Fruit fly (Drosophila melanogaster) whole organism, embryonic: ENCODE results near the gene Chchd3.

Experiments
- Bteb2 ChIP-seq: fragments of 200-800 bp; sonication (Bioruptor generic); optimal IDR thresholded peaks from 2 replicates; lab custom pipeline; 2016; ENCODE audit warnings: missing biosample characterization, missing genetic modification characterization
- C15 ChIP-seq: fragments of 200-800 bp; sonication (Bioruptor generic); IDR thresholded peaks from 3 replicates; pipeline ENCODE4 v1.3.6; 2022; ENCODE audit warnings: missing biosample characterization, missing genetic modification characterization
- CG10209 ChIP-seq: fragments of 200-800 bp; sonication (Bioruptor generic); optimal IDR thresholded peaks from 3 replicates; lab custom pipeline; 2017; ENCODE audit warnings: missing biosample characterization, mild to moderate bottlenecking, missing genetic modification characterization, missing genetic modification reagents
- CG11696 ChIP-seq: fragments of 200-800 bp; sonication (Bioruptor generic); IDR thresholded peaks from 2 replicates; pipeline ENCODE4 v1.3.6; 2022; ENCODE audit warnings: missing biosample characterization, missing genetic modification characterization
- CG13775 ChIP-seq: fragments of 200-800 bp; sonication (Bioruptor generic); optimal IDR thresholded peaks from 3 replicates; lab custom pipeline; 2017; ENCODE audit warnings: missing biosample characterization, mild to moderate bottlenecking, missing genetic modification characterization
- CG14014 ChIP-seq: fragments of 200-800 bp; sonication (Bioruptor generic); IDR thresholded peaks from 2 replicates; pipeline ENCODE4 v1.3.6; 2022; ENCODE audit warnings: missing biosample characterization, missing genetic modification characterization
- CG14441 ChIP-seq: fragments of 200-800 bp; sonication (Bioruptor generic); IDR thresholded peaks from 2 replicates; pipeline ENCODE4 v1.3.6; 2022; ENCODE audit warnings: missing biosample characterization, missing genetic modification characterization
- CG15514 ChIP-seq: fragments of 200-800 bp; sonication (Bioruptor generic); optimal IDR thresholded peaks from 3 replicates; lab custom pipeline; 2017; ENCODE audit warnings: missing biosample characterization, missing genetic modification characterization, mild to moderate bottlenecking, moderate library complexity, missing genetic modification reagents
- CG18262 ChIP-seq: fragments of 200-800 bp; optimal IDR thresholded peaks from 3 replicates; lab custom pipeline; 2019; ENCODE audit warnings: missing biosample characterization, mild to moderate bottlenecking, missing genetic modification characterization, moderate library complexity
- CG18764 ChIP-seq: fragments of 200-800 bp; sonication (Bioruptor generic); optimal IDR thresholded peaks from 3 replicates; lab custom pipeline; 2016; ENCODE audit warnings: missing biosample characterization, missing genetic modification characterization
- CG2116 ChIP-seq: fragments of 200-800 bp; sonication (Bioruptor generic); optimal IDR thresholded peaks from 3 replicates; lab custom pipeline; 2018; ENCODE audit warnings: missing biosample characterization, mild to moderate bottlenecking, missing genetic modification characterization
- CG3407 ChIP-seq: fragments of 200-800 bp; sonication (Bioruptor generic); optimal IDR thresholded peaks from 2 replicates; lab custom pipeline; 2018; ENCODE audit warnings: missing biosample characterization, mild to moderate bottlenecking, missing genetic modification characterization
- CG5180 ChIP-seq: fragments of 200-800 bp; sonication (Bioruptor generic); optimal IDR thresholded peaks from 3 replicates; lab custom pipeline; 2017; ENCODE audit warnings: missing biosample characterization, missing genetic modification characterization, mild to moderate bottlenecking, moderate library complexity, missing genetic modification reagents
- CG8388 ChIP-seq: fragments of 200-800 bp; sonication (Bioruptor generic); optimal IDR thresholded peaks from 2 replicates; lab custom pipeline; 2019; ENCODE audit warnings: missing biosample characterization, mild to moderate bottlenecking, missing genetic modification characterization, moderate library complexity
- CG9215 ChIP-seq: fragments of 200-800 bp; sonication (Bioruptor generic); IDR thresholded peaks from 2 replicates; pipeline ENCODE4 v1.3.6; 2022; ENCODE audit warnings: missing biosample characterization, missing genetic modification characterization
- Dp ChIP-seq: fragments of 200-800 bp; sonication (Bioruptor generic); optimal IDR thresholded peaks from 2 replicates; lab custom pipeline; 2018; ENCODE audit warnings: missing biosample characterization, mild to moderate bottlenecking, missing genetic modification characterization, moderate library complexity
- E2f2 ChIP-seq: fragments of 200-800 bp; sonication (Bioruptor generic); IDR thresholded peaks from 2 replicates; pipeline ENCODE4 v1.3.6; 2022; ENCODE audit warnings: missing biosample characterization, missing genetic modification characterization
- HmgZ ChIP-seq: fragments of 200-800 bp; sonication (Bioruptor generic); optimal IDR thresholded peaks from 2 replicates; lab custom pipeline; 2018; ENCODE audit warnings: missing biosample characterization, mild to moderate bottlenecking, missing genetic modification characterization
- Hr3 ChIP-seq: fragments of 200-800 bp; sonication (Bioruptor generic); optimal IDR thresholded peaks from 3 replicates; lab custom pipeline; 2016; ENCODE audit warnings: missing biosample characterization, missing genetic modification characterization
- NK7.1 ChIP-seq: fragments of 200-800 bp; sonication (Bioruptor generic); optimal IDR thresholded peaks from 3 replicates; lab custom pipeline; 2016; ENCODE audit warnings: missing biosample characterization, missing genetic modification characterization
- Oli ChIP-seq: fragments of 200-800 bp; sonication (Bioruptor generic); optimal IDR thresholded peaks from 2 replicates; lab custom pipeline; 2018; ENCODE audit warnings: missing biosample characterization, mild to moderate bottlenecking, missing genetic modification characterization, moderate library complexity
- Opbp ChIP-seq: fragments of 200-800 bp; sonication (Bioruptor generic); IDR thresholded peaks from 3 replicates; pipeline ENCODE4 v1.3.6; 2022; ENCODE audit warnings: missing biosample characterization, missing genetic modification characterization; ENCODE audit not compliant: partially characterized antibody
- Ravus ChIP-seq: fragments of 200-800 bp; sonication (Bioruptor generic); IDR thresholded peaks from 2 replicates; pipeline ENCODE4 v1.3.6; 2022; ENCODE audit warnings: missing biosample characterization, missing genetic modification characterization
- Scr ChIP-seq: fragments of 200-800 bp; sonication (Bioruptor generic); IDR thresholded peaks from 2 replicates; pipeline ENCODE4 v1.3.6; 2022; ENCODE audit warnings: missing biosample characterization, missing genetic modification characterization; ENCODE audit not compliant: partially characterized antibody
- Spps ChIP-seq: fragments of 200-800 bp; sonication (Bioruptor generic); optimal IDR thresholded peaks from 2 replicates; lab custom pipeline; 2018; ENCODE audit warnings: missing biosample characterization, mild to moderate bottlenecking, missing genetic modification characterization
- Ssrp ChIP-seq: fragments of 200-800 bp; sonication (Bioruptor generic); optimal IDR thresholded peaks from 2 replicates; lab custom pipeline; 2018; ENCODE audit warnings: missing biosample characterization, mild to moderate bottlenecking, missing genetic modification characterization, moderate library complexity
- Xrp1 ChIP-seq: fragments of 200-800 bp; sonication (Bioruptor generic); IDR thresholded peaks from 2 replicates; pipeline ENCODE4 v1.3.6; 2022; ENCODE audit warnings: missing biosample characterization, missing genetic modification characterization
- amos ChIP-seq: fragments of 200-800 bp; sonication (Bioruptor generic); IDR thresholded peaks from 2 replicates; pipeline ENCODE4 v1.3.6; 2022; ENCODE audit warnings: missing biosample characterization, missing genetic modification characterization; ENCODE audit not compliant: partially characterized antibody
- aop ChIP-seq: fragments of 200-800 bp; sonication (Bioruptor generic); IDR thresholded peaks from 2 replicates; pipeline ENCODE4 v1.3.6; 2022; ENCODE audit warnings: missing biosample characterization, missing genetic modification characterization
- bowl ChIP-seq: fragments of 200-800 bp; sonication (Bioruptor generic); IDR thresholded peaks from 2 replicates; pipeline ENCODE4 v1.3.6; 2022; ENCODE audit warnings: missing biosample characterization, missing genetic modification characterization
- bsh ChIP-seq, 2 experiments: fragments of 200-800 bp; sonication (Bioruptor generic); optimal IDR thresholded peaks; 2 replicates each; lab custom pipeline; 2017 to 2018; ENCODE audit warnings: mild to moderate bottlenecking in 2 of 2, missing biosample characterization in 2 of 2, missing genetic modification characterization in 2 of 2, moderate library complexity in 1 of 2
- chn ChIP-seq: fragments of 200-800 bp; sonication (Bioruptor generic); optimal IDR thresholded peaks from 2 replicates; lab custom pipeline; 2016; ENCODE audit warnings: missing biosample characterization, missing genetic modification characterization
- en ChIP-seq: fragments of 200-800 bp; sonication (Bioruptor generic); optimal IDR thresholded peaks from 2 replicates; lab custom pipeline; 2016; ENCODE audit warnings: missing biosample characterization, missing genetic modification characterization
- fd3F ChIP-seq: fragments of 200-800 bp; sonication (Bioruptor generic); optimal IDR thresholded peaks from 2 replicates; lab custom pipeline; 2018; ENCODE audit warnings: missing biosample characterization, mild to moderate bottlenecking, missing genetic modification characterization, moderate library complexity
- ftz-f1 ChIP-seq: fragments of 200-800 bp; sonication (Bioruptor generic); optimal IDR thresholded peaks from 2 replicates; lab custom pipeline; 2016; ENCODE audit warnings: missing biosample characterization, missing genetic modification characterization
- gcm ChIP-seq: fragments of 200-800 bp; sonication (Bioruptor generic); optimal IDR thresholded peaks from 2 replicates; lab custom pipeline; 2019; ENCODE audit warnings: missing biosample characterization, mild to moderate bottlenecking, missing genetic modification characterization, moderate library complexity
- grn ChIP-seq: fragments of 200-800 bp; sonication (Bioruptor generic); optimal IDR thresholded peaks from 3 replicates; lab custom pipeline; 2017; ENCODE audit warnings: missing biosample characterization, missing genetic modification characterization
- kah ChIP-seq: fragments of 200-800 bp; sonication (Bioruptor generic); optimal IDR thresholded peaks from 2 replicates; lab custom pipeline; 2018; ENCODE audit warnings: missing biosample characterization, mild to moderate bottlenecking, missing genetic modification characterization
- lilli ChIP-seq: fragments of 200-800 bp; sonication (Bioruptor generic); optimal IDR thresholded peaks from 3 replicates; lab custom pipeline; 2016; ENCODE audit warnings: missing biosample characterization, missing genetic modification characterization
- luna ChIP-seq: fragments of 200-800 bp; sonication (Bioruptor generic); optimal IDR thresholded peaks from 2 replicates; lab custom pipeline; 2016; ENCODE audit warnings: missing biosample characterization, missing genetic modification characterization
- otp ChIP-seq: fragments of 200-800 bp; sonication (Bioruptor generic); IDR thresholded peaks from 3 replicates; pipeline ENCODE4, ENCODE4 v1.3.6; 2022; ENCODE audit warnings: missing biosample characterization, missing genetic modification characterization
- pzg ChIP-seq: fragments of 200-800 bp; sonication (Bioruptor generic); optimal IDR thresholded peaks from 3 replicates; lab custom pipeline; 2018; ENCODE audit warnings: missing biosample characterization, mild to moderate bottlenecking, missing genetic modification characterization, moderate library complexity
- sima ChIP-seq: fragments of 200-800 bp; sonication (Bioruptor generic); optimal IDR thresholded peaks from 2 replicates; lab custom pipeline; 2016; ENCODE audit warnings: missing biosample characterization, missing genetic modification characterization
- sob ChIP-seq: fragments of 200-800 bp; sonication (Bioruptor generic); IDR thresholded peaks from 2 replicates; pipeline ENCODE4 v1.3.6; 2022; ENCODE audit warnings: missing biosample characterization, missing genetic modification characterization
- ssp ChIP-seq: fragments of 200-800 bp; sonication (Bioruptor generic); IDR thresholded peaks from 2 replicates; pipeline ENCODE4 v1.3.6; 2022; ENCODE audit warnings: missing biosample characterization, missing genetic modification characterization
- tap ChIP-seq: fragments of 200-800 bp; optimal IDR thresholded peaks from 3 replicates; lab custom pipeline; 2019; ENCODE audit warnings: missing biosample characterization, mild to moderate bottlenecking, missing genetic modification characterization, moderate library complexity
- trh ChIP-seq: fragments of 200-800 bp; sonication (Bioruptor generic); optimal IDR thresholded peaks from 2 replicates; lab custom pipeline; 2016; ENCODE audit warnings: missing biosample characterization, missing genetic modification characterization
- yki ChIP-seq: fragments of >200 bp; optimal IDR thresholded peaks from 3 replicates; lab custom pipeline; 2018
- zen ChIP-seq: fragments of 200-800 bp; sonication (Bioruptor generic); optimal IDR thresholded peaks from 3 replicates; lab custom pipeline; 2018; ENCODE audit warnings: missing biosample characterization, mild to moderate bottlenecking, missing genetic modification characterization, moderate library complexity

Gene Chchd3

dm6 chr3R:31059036-31059806, 5.5 kb upstream of the Chchd3 start (continued):
- peak; percentile 64 for TF ChIP-seq CG5180 (GFP tag; lab: Kevin White, UChicago)
- peak; percentile 38 for TF ChIP-seq Bteb2 (GFP tag; lab: Kevin White, UChicago)
- TF ChIP-seq sob (GFP tag; lab: Robert Waterston, UW) = peak; percentile 71
- no peak for TF ChIP-seq Opbp (GFP tag; lab: Robert Waterston, UW)
- peak; percentile 78 for TF ChIP-seq CG10209 (GFP tag; lab: Kevin White, UChicago)
- TF ChIP-seq amos (GFP tag; lab: Robert Waterston, UW) = no peak
- TF ChIP-seq yki (lab: Kevin White, UChicago) = peak; percentile 30
- TF ChIP-seq Spps (tag; lab: Kevin White, UChicago) = peak; percentile 80
- peak; percentile 92 for TF ChIP-seq CG18262 (tag; lab: Kevin White, UChicago)
- TF ChIP-seq en (GFP tag; lab: Kevin White, UChicago) = no peak
- TF ChIP-seq kah (GFP tag; lab: Kevin White, UChicago) = peak; percentile 63
- TF ChIP-seq ssp (GFP tag; lab: Robert Waterston, UW) = peak; percentile 57
- peak; percentile 88 for TF ChIP-seq Xrp1 (GFP tag; lab: Robert Waterston, UW)
- TF ChIP-seq otp (GFP tag; lab: Robert Waterston, UW) = peak; percentile 68; the same call in 1 of the 3 replicates
- peak; percentile 87 for TF ChIP-seq Ssrp (tag; lab: Kevin White, UChicago)
- peak; percentile 7; the same call in 1 of the 2 replicates for TF ChIP-seq Ravus (GFP tag; lab: Robert Waterston, UW)
- TF ChIP-seq zen (tag; lab: Kevin White, UChicago) = peak; percentile 64
- peak; percentile 77 for TF ChIP-seq gcm
- peak; percentile 70 for TF ChIP-seq CG13775
- peak; percentile 59 for TF ChIP-seq Hr3 (GFP tag; lab: Kevin White, UChicago)
- peak; percentile 58; the same call in 1 of the 3 replicates for TF ChIP-seq C15 (GFP tag; lab: Robert Waterston, UW)
- peak; percentile 62 for TF ChIP-seq lilli (GFP tag; lab: Kevin White, UChicago)
- no peak for TF ChIP-seq NK7.1 (GFP tag; lab: Kevin White, UChicago)
- no peak for TF ChIP-seq aop (GFP tag; lab: Robert Waterston, UW)
- peak; percentile 18 for TF ChIP-seq chn (GFP tag; lab: Kevin White, UChicago)
- TF ChIP-seq CG9215 = peak; percentile 53; the same call in 1 of the 2 replicates
- 0 out of 2 replicates have a peak, but pooled peaks have one; percentile 15 for TF ChIP-seq bowl (GFP tag; lab: Robert Waterston, UW)
- peak; percentile 47 for TF ChIP-seq E2f2 (GFP tag; lab: Robert Waterston, UW)
- peak; percentile 86 for TF ChIP-seq Oli (tag; lab: Kevin White, UChicago)
- TF ChIP-seq CG11696 (GFP tag; lab: Robert Waterston, UW) = peak; percentile 70; the same call in 1 of the 2 replicates
- TF ChIP-seq sima (GFP tag; lab: Kevin White, UChicago) = no peak
- peak; percentile 74 for TF ChIP-seq CG18764 (GFP tag; lab: Kevin White, UChicago)
- TF ChIP-seq tap (tag; lab: Kevin White, UChicago) = peak; percentile 83
- no peak for TF ChIP-seq pzg
- no peak for TF ChIP-seq ftz-f1 (GFP tag; lab: Kevin White, UChicago)
- peak; percentile 39 for TF ChIP-seq CG2116
- TF ChIP-seq bsh (GFP tag; optimal IDR thresholded peaks at IDR 0.05; lab: Kevin White, UChicago) = peak; percentile 38 to 88
- peak; percentile 78 for TF ChIP-seq CG3407 (GFP tag; lab: Kevin White, UChicago)
- peak; percentile 70 for TF ChIP-seq trh (GFP tag; lab: Kevin White, UChicago)
- peak; percentile 38 for TF ChIP-seq HmgZ (tag; lab: Kevin White, UChicago)
- peak; percentile 86 for TF ChIP-seq CG8388 (GFP tag; lab: Kevin White, UChicago)
- TF ChIP-seq Scr = no peak
- TF ChIP-seq fd3F (GFP tag; lab: Kevin White, UChicago) = peak; percentile 53
- TF ChIP-seq CG15514 (GFP tag; lab: Kevin White, UChicago) = peak; percentile 44
- peak; percentile 67 for TF ChIP-seq grn (GFP tag; lab: Kevin White, UChicago)
- no peak for TF ChIP-seq Dp (GFP tag; lab: Kevin White, UChicago)
- peak; percentile 53 for TF ChIP-seq CG14441
- peak; percentile 70 for TF ChIP-seq CG14014
- TF ChIP-seq luna = no peak
